Fruit fly (Drosophila melanogaster) whole organism, embryonic: ENCODE data around the gene CG6839.
A peak's percentile ranks its signal among the peaks of the same experiment; 100 is the strongest.

ENCODE experiments used
- Ada2b ChIP-seq: fragments of 200-800 bp; sonication (Bioruptor generic); IDR thresholded peaks from 2 replicates; pipeline ENCODE4 v1.3.6; 2022; ENCODE audit warnings: missing biosample characterization, missing genetic modification characterization
- CG10267 ChIP-seq: fragments of 200-800 bp; sonication (Bioruptor generic); optimal IDR thresholded peaks from 2 replicates; lab custom pipeline; 2018; ENCODE audit warnings: missing biosample characterization, mild to moderate bottlenecking, missing genetic modification characterization, moderate library complexity
- CG10462 ChIP-seq: fragments of 200-800 bp; sonication (Bioruptor generic); optimal IDR thresholded peaks from 2 replicates; lab custom pipeline; 2016; ENCODE audit warnings: missing biosample characterization, missing genetic modification characterization
- CG11456 ChIP-seq: fragments of 200-800 bp; sonication (Bioruptor generic); IDR thresholded peaks from 3 replicates; pipeline ENCODE4 v1.3.6; 2022; ENCODE audit warnings: missing biosample characterization, missing genetic modification characterization
- CG14050 ChIP-seq: fragments of 200-800 bp; sonication (Bioruptor generic); IDR thresholded peaks from 3 replicates; pipeline ENCODE4 v1.3.6; 2022; ENCODE audit warnings: missing biosample characterization, missing genetic modification characterization
- CG14860 ChIP-seq: fragments of 200-800 bp; sonication (Bioruptor generic); IDR thresholded peaks from 3 replicates; pipeline ENCODE4 v1.3.6; 2022; ENCODE audit warnings: missing biosample characterization, missing genetic modification characterization; ENCODE audit not compliant: partially characterized antibody
- CG17186 ChIP-seq: fragments of 200-800 bp; sonication (Bioruptor generic); optimal IDR thresholded peaks from 3 replicates; lab custom pipeline; 2017; ENCODE audit warnings: missing biosample characterization, missing genetic modification reagents, missing genetic modification characterization
- CG2712 ChIP-seq: fragments of 200-800 bp; optimal IDR thresholded peaks from 3 replicates; lab custom pipeline; 2019; ENCODE audit warnings: missing biosample characterization, mild to moderate bottlenecking, missing genetic modification characterization, moderate library complexity
- CG34422 ChIP-seq: fragments of 200-800 bp; sonication (Bioruptor generic); IDR thresholded peaks from 3 replicates; pipeline ENCODE4 v1.3.6; 2022; ENCODE audit warnings: missing biosample characterization, missing genetic modification characterization
- CG4282 ChIP-seq: fragments of 200-800 bp; sonication (Bioruptor generic); optimal IDR thresholded peaks from 2 replicates; lab custom pipeline; 2016; ENCODE audit warnings: missing biosample characterization, missing genetic modification characterization
- CG4730 ChIP-seq: fragments of 200-800 bp; sonication (Bioruptor generic); IDR thresholded peaks from 2 replicates; pipeline ENCODE4 v1.3.6; 2022; ENCODE audit warnings: missing biosample characterization, missing genetic modification characterization
- CG6654 ChIP-seq: fragments of 200-800 bp; sonication (Bioruptor generic); optimal IDR thresholded peaks from 2 replicates; lab custom pipeline; 2017; ENCODE audit warnings: missing biosample characterization, mild to moderate bottlenecking, missing genetic modification characterization
- CG7357 ChIP-seq: fragments of 200-800 bp; sonication (Bioruptor generic); IDR thresholded peaks from 3 replicates; pipeline ENCODE4 v1.3.6; 2022; ENCODE audit warnings: missing biosample characterization, missing genetic modification characterization
- CG8089 ChIP-seq: fragments of 200-800 bp; sonication (Bioruptor generic); optimal IDR thresholded peaks from 3 replicates; lab custom pipeline; 2016; ENCODE audit warnings: missing biosample characterization, missing genetic modification characterization
- CTCF ChIP-seq: fragments of 200-800 bp; sonication (Bioruptor generic); optimal IDR thresholded peaks from 2 replicates; lab custom pipeline; 2017; ENCODE audit warnings: missing biosample characterization, mild to moderate bottlenecking, missing genetic modification characterization, moderate library complexity
- D19A ChIP-seq: fragments of 200-800 bp; optimal IDR thresholded peaks from 3 replicates; lab custom pipeline; 2019; ENCODE audit warnings: missing biosample characterization, mild to moderate bottlenecking, missing genetic modification characterization, moderate library complexity
- Dad ChIP-seq: fragments of 200-800 bp; sonication (Bioruptor generic); optimal IDR thresholded peaks from 3 replicates; lab custom pipeline; 2016; ENCODE audit warnings: missing biosample characterization, missing genetic modification characterization
- HLHmδ ChIP-seq: fragments of 200-800 bp; sonication (Bioruptor generic); optimal IDR thresholded peaks from 2 replicates; lab custom pipeline; 2018; ENCODE audit warnings: missing biosample characterization, mild to moderate bottlenecking, missing genetic modification characterization, moderate library complexity
- Hey ChIP-seq: fragments of 200-800 bp; sonication (Bioruptor generic); optimal IDR thresholded peaks from 3 replicates; lab custom pipeline; 2018; ENCODE audit warnings: missing biosample characterization, mild to moderate bottlenecking, missing genetic modification characterization
- Hr78 ChIP-seq, 2 experiments: fragments of 200-800 bp in 1 of 2; fragments of >200 bp in 1 of 2; sonication (Bioruptor generic) in 1 of 2; optimal IDR thresholded peaks; 2 replicates each; lab custom pipeline; 2017 to 2019; ENCODE audit warnings: missing biosample characterization in 2 of 2, missing genetic modification characterization in 2 of 2, mild to moderate bottlenecking in 1 of 2, moderate library complexity in 1 of 2
- Med ChIP-seq: fragments of 200-800 bp; sonication (Bioruptor generic); peaks from one replicate; lab custom pipeline; 2016; ENCODE audit warnings: missing biosample characterization, missing genetic modification characterization, mild to moderate bottlenecking, inconsistent platforms, moderate library complexity
- Myb ChIP-seq: fragments of 200-800 bp; sonication (Bioruptor generic); optimal IDR thresholded peaks from 2 replicates; lab custom pipeline; 2016; ENCODE audit warnings: missing biosample characterization, missing genetic modification characterization
- Sin3A ChIP-seq: fragments of >200 bp; optimal IDR thresholded peaks from 2 replicates; lab custom pipeline; 2018
- TFAM ChIP-seq: fragments of 200-800 bp; sonication (Bioruptor generic); optimal IDR thresholded peaks from 2 replicates; lab custom pipeline; 2017; ENCODE audit warnings: missing biosample characterization, missing genetic modification characterization, inconsistent platforms
- Taf1 ChIP-seq: fragments of 200-800 bp; sonication (Bioruptor generic); IDR thresholded peaks from 2 replicates; pipeline ENCODE4 v1.3.6; 2022; ENCODE audit warnings: missing biosample characterization, missing genetic modification characterization
- ato ChIP-seq: fragments of 200-800 bp; sonication (Bioruptor generic); IDR thresholded peaks from 2 replicates; pipeline ENCODE4 v1.3.6; 2022; ENCODE audit warnings: missing biosample characterization, missing genetic modification characterization; ENCODE audit not compliant: partially characterized antibody
- bowl ChIP-seq: fragments of 200-800 bp; sonication (Bioruptor generic); IDR thresholded peaks from 2 replicates; pipeline ENCODE4 v1.3.6; 2022; ENCODE audit warnings: missing biosample characterization, missing genetic modification characterization
- bsh ChIP-seq, 2 experiments: fragments of 200-800 bp; sonication (Bioruptor generic); optimal IDR thresholded peaks; 2 replicates each; lab custom pipeline; 2017 to 2018; ENCODE audit warnings: mild to moderate bottlenecking in 2 of 2, missing biosample characterization in 2 of 2, missing genetic modification characterization in 2 of 2, moderate library complexity in 1 of 2
- cwo ChIP-seq: fragments of 200-800 bp; sonication (Bioruptor generic); optimal IDR thresholded peaks from 3 replicates; lab custom pipeline; 2017; ENCODE audit warnings: missing biosample characterization, missing genetic modification characterization, mild to moderate bottlenecking, moderate library complexity, missing genetic modification reagents
- dysf ChIP-seq: fragments of 200-800 bp; sonication (Bioruptor generic); IDR thresholded peaks from 3 replicates; pipeline ENCODE4 v1.3.6; 2022; ENCODE audit warnings: missing biosample characterization, missing genetic modification characterization
- exex ChIP-seq: fragments of 200-800 bp; sonication (Bioruptor generic); optimal IDR thresholded peaks from 4 replicates; lab custom pipeline; 2018; ENCODE audit warnings: missing biosample characterization, mild to moderate bottlenecking, missing genetic modification characterization, moderate library complexity
- ftz-f1 ChIP-seq: fragments of 200-800 bp; sonication (Bioruptor generic); optimal IDR thresholded peaks from 2 replicates; lab custom pipeline; 2016; ENCODE audit warnings: missing biosample characterization, missing genetic modification characterization
- gfzf ChIP-seq: fragments of 200-800 bp; sonication (Bioruptor generic); optimal IDR thresholded peaks from 2 replicates; lab custom pipeline; 2016; ENCODE audit warnings: missing biosample characterization, mild to moderate bottlenecking, missing genetic modification characterization, moderate library complexity
- gro ChIP-seq: fragments of 200-800 bp; sonication (Bioruptor generic); optimal IDR thresholded peaks from 2 replicates; lab custom pipeline; 2016; ENCODE audit warnings: missing biosample characterization, missing genetic modification characterization
- ham ChIP-seq: fragments of 200-800 bp; sonication (Bioruptor generic); IDR thresholded peaks from 2 replicates; pipeline ENCODE4 v1.3.6; 2022; ENCODE audit warnings: missing biosample characterization, missing genetic modification characterization
- her ChIP-seq: fragments of 200-800 bp; sonication (Bioruptor generic); optimal IDR thresholded peaks from 2 replicates; lab custom pipeline; 2016; ENCODE audit warnings: missing biosample characterization, missing genetic modification characterization
- kah ChIP-seq: fragments of 200-800 bp; sonication (Bioruptor generic); optimal IDR thresholded peaks from 2 replicates; lab custom pipeline; 2018; ENCODE audit warnings: missing biosample characterization, mild to moderate bottlenecking, missing genetic modification characterization
- lab ChIP-seq: fragments of 200-800 bp; sonication (Bioruptor generic); optimal IDR thresholded peaks from 3 replicates; lab custom pipeline; 2017; ENCODE audit warnings: missing biosample characterization, missing genetic modification characterization, mild to moderate bottlenecking, moderate library complexity, missing genetic modification reagents
- mirr ChIP-seq: fragments of 200-800 bp; sonication (Bioruptor generic); optimal IDR thresholded peaks from 3 replicates; lab custom pipeline; 2018; ENCODE audit warnings: missing biosample characterization, mild to moderate bottlenecking, missing genetic modification characterization
- otp ChIP-seq: fragments of 200-800 bp; sonication (Bioruptor generic); IDR thresholded peaks from 3 replicates; pipeline ENCODE4, ENCODE4 v1.3.6; 2022; ENCODE audit warnings: missing biosample characterization, missing genetic modification characterization
- pan ChIP-seq, 4 experiments: fragments of >200 bp in 3 of 4; fragments of 200-800 bp in 1 of 4; sonication (Bioruptor generic) in 1 of 4; optimal IDR thresholded peaks in 3 of 4; IDR thresholded peaks in 1 of 4; 2 replicates each; pipeline versions ENCODE4 v1.3.6 to Lab custom; 2017 to 2022; ENCODE audit warnings: missing biosample characterization in 2 of 4, missing genetic modification characterization in 2 of 4, mixed read lengths in 1 of 4
- pzg ChIP-seq: fragments of 200-800 bp; sonication (Bioruptor generic); optimal IDR thresholded peaks from 3 replicates; lab custom pipeline; 2018; ENCODE audit warnings: missing biosample characterization, mild to moderate bottlenecking, missing genetic modification characterization, moderate library complexity
- ranshi ChIP-seq: fragments of 200-800 bp; sonication (Bioruptor generic); IDR thresholded peaks from 2 replicates; pipeline ENCODE4 v1.3.6; 2022; ENCODE audit warnings: missing biosample characterization, missing genetic modification characterization
- schlank ChIP-seq: fragments of 200-800 bp; sonication (Bioruptor generic); optimal IDR thresholded peaks from 2 replicates; lab custom pipeline; 2018; ENCODE audit warnings: missing biosample characterization, mild to moderate bottlenecking, missing genetic modification characterization
- sens-2 ChIP-seq: fragments of 200-800 bp; sonication (Bioruptor generic); IDR thresholded peaks from 2 replicates; pipeline ENCODE4 v1.3.6; 2022; ENCODE audit warnings: missing biosample characterization, missing genetic modification characterization
- zf30C ChIP-seq: fragments of 200-800 bp; sonication (Bioruptor generic); optimal IDR thresholded peaks from 3 replicates; lab custom pipeline; 2018; ENCODE audit warnings: missing biosample characterization, mild to moderate bottlenecking, missing genetic modification characterization

The CG6839 gene

dm6 chr3L:18889222-18889866, 28.0 kb upstream of the CG6839 start (continued):
- TF ChIP-seq Ada2b (GFP tag; lab: Robert Waterston, UW): no peak
- TF ChIP-seq CG17186 (GFP tag; lab: Kevin White, UChicago): no peak
- no peak for TF ChIP-seq pan (optimal IDR thresholded peaks at IDR 0.05; lab: Kevin White, UChicago)
- TF ChIP-seq pan (GFP tag; optimal IDR thresholded peaks at IDR 0.05 in 1 of 2, IDR thresholded peaks at IDR 0.05 in 1 of 2): no peak
- no peak for TF ChIP-seq TFAM (GFP tag; lab: Kevin White, UChicago)
- no peak for TF ChIP-seq Sin3A (lab: Kevin White, UChicago)
- TF ChIP-seq mirr: no peak
- TF ChIP-seq ham (GFP tag; lab: Robert Waterston, UW): no peak
- TF ChIP-seq CG8089 (GFP tag; lab: Kevin White, UChicago): no peak
- no peak for TF ChIP-seq Myb (GFP tag; lab: Kevin White, UChicago)
- TF ChIP-seq Med (GFP tag; lab: Kevin White, UChicago): peak; percentile 78
- peak in 1 of 2 experiments; percentile 44 for TF ChIP-seq bsh (GFP tag; optimal IDR thresholded peaks at IDR 0.05; lab: Kevin White, UChicago)
- peak; percentile 64 for TF ChIP-seq D19A (tag; lab: Kevin White, UChicago)
- no peak for TF ChIP-seq Taf1 (GFP tag; lab: Robert Waterston, UW)
- no peak for TF ChIP-seq CG14050 (GFP tag; lab: Robert Waterston, UW)

dm6 chr3L:18890283-18891175, 26.9 kb upstream of the CG6839 start, which contains the start of gene CG3961:
CG3961 (minus strand) TSS chr3L:18890483.
- TF ChIP-seq CG7357 (GFP tag; lab: Robert Waterston, UW) (peak; percentile 85), sens-2 (GFP tag; lab: Robert Waterston, UW) (no peak; the same call in 1 of the 2 replicates), pzg (GFP tag; lab: Kevin White, UChicago) (no peak), ato (GFP tag; lab: Robert Waterston, UW) (no peak; the same call in 1 of the 2 replicates), gro (no peak), CG14860 (GFP tag; lab: Robert Waterston, UW) (no peak), cwo (peak; percentile 97), CTCF (peak; percentile 72), gfzf (GFP tag; lab: Kevin White, UChicago) (no peak), CG34422 (GFP tag; lab: Robert Waterston, UW) (peak; percentile 93), otp (GFP tag; lab: Robert Waterston, UW) (0 out of 3 replicates have a peak, but pooled peaks have one; percentile 63), lab (GFP tag; lab: Kevin White, UChicago) (peak; percentile 97), HLHmδ (GFP tag; lab: Kevin White, UChicago) (peak; percentile 97), ftz-f1 (GFP tag; lab: Kevin White, UChicago) (no peak), Hey (tag; lab: Kevin White, UChicago) (peak; percentile 59), CG6654 (GFP tag; lab: Kevin White, UChicago) (peak; percentile 89), ranshi (GFP tag; lab: Robert Waterston, UW) (peak; percentile 88), zf30C (peak; percentile 92), her (GFP tag; lab: Kevin White, UChicago) (peak; percentile 60), Hr78 (GFP tag; optimal IDR thresholded peaks at IDR 0.05; lab: Kevin White, UChicago) (peak in 1 of 2 experiments; percentile 96), Dad (GFP tag; lab: Kevin White, UChicago) (peak; percentile 86), CG10267 (peak; percentile 96), CG4282 (GFP tag; lab: Kevin White, UChicago) (peak; percentile 2), bowl (peak; percentile 52; the same call in 1 of the 2 replicates), CG10462 (GFP tag; lab: Kevin White, UChicago) (peak; percentile 97), schlank (tag; lab: Kevin White, UChicago) (peak; percentile 75), exex (tag; lab: Kevin White, UChicago) (peak; percentile 76), CG4730 (peak; percentile 82), dysf (GFP tag; lab: Robert Waterston, UW) (peak; percentile 94), CG11456 (GFP tag; lab: Robert Waterston, UW) (no peak), kah (peak; percentile 94), CG2712 (tag; lab: Kevin White, UChicago) (peak; percentile 99)
